Fruit fly (Drosophila melanogaster) whole organism, embryonic: Measurements from ENCODE around the gene apolpp.
A peak's percentile ranks its signal among the peaks of the same experiment; 100 is the strongest.

ENCODE experiments used
- Aef1 ChIP-seq: fragments of 200-800 bp; sonication (Bioruptor generic); IDR thresholded peaks from 3 replicates; pipeline ENCODE4 v1.3.6; 2022; ENCODE audit warnings: missing biosample characterization, missing genetic modification characterization
- B-H1 ChIP-seq: fragments of 200-800 bp; sonication (Bioruptor generic); IDR thresholded peaks from 3 replicates; pipeline ENCODE4 v1.3.6; 2022; ENCODE audit warnings: missing biosample characterization, missing genetic modification characterization
- BEAF-32 ChIP-seq: fragments of 200-800 bp; sonication (Bioruptor generic); optimal IDR thresholded peaks from 3 replicates; lab custom pipeline; 2017; ENCODE audit warnings: missing biosample characterization, missing genetic modification characterization, mild to moderate bottlenecking, moderate library complexity, missing genetic modification reagents
- CG10321 ChIP-seq: fragments of 200-800 bp; sonication (Bioruptor generic); IDR thresholded peaks from 2 replicates; pipeline ENCODE4 v1.3.6; 2022; ENCODE audit warnings: missing biosample characterization, missing genetic modification characterization
- CG11085 ChIP-seq: fragments of 200-800 bp; sonication (Bioruptor generic); IDR thresholded peaks from 2 replicates; pipeline ENCODE4 v1.3.6; 2022; ENCODE audit warnings: missing biosample characterization, missing genetic modification characterization
- CG11560 ChIP-seq: fragments of 200-800 bp; sonication (Bioruptor generic); IDR thresholded peaks from 3 replicates; pipeline ENCODE4 v1.3.6; 2022; ENCODE audit warnings: missing biosample characterization, missing genetic modification characterization
- CG1647 ChIP-seq: fragments of 200-800 bp; sonication (Bioruptor generic); optimal IDR thresholded peaks from 3 replicates; lab custom pipeline; 2016; ENCODE audit warnings: missing biosample characterization, missing genetic modification characterization
- CG17328 ChIP-seq: fragments of 200-800 bp; sonication (Bioruptor generic); IDR thresholded peaks from 2 replicates; pipeline ENCODE4 v1.3.6; 2022; ENCODE audit warnings: missing biosample characterization, missing genetic modification characterization
- CG17361 ChIP-seq: fragments of 200-800 bp; sonication (Bioruptor generic); IDR thresholded peaks from 3 replicates; pipeline ENCODE4 v1.3.6; 2022; ENCODE audit warnings: missing biosample characterization, missing genetic modification characterization
- CG18262 ChIP-seq: fragments of 200-800 bp; optimal IDR thresholded peaks from 3 replicates; lab custom pipeline; 2019; ENCODE audit warnings: missing biosample characterization, mild to moderate bottlenecking, missing genetic modification characterization, moderate library complexity
- CG18476 ChIP-seq: fragments of 200-800 bp; sonication (Bioruptor generic); optimal IDR thresholded peaks from 2 replicates; lab custom pipeline; 2016; ENCODE audit warnings: missing biosample characterization, mild to moderate bottlenecking, missing genetic modification characterization
- CG2199 ChIP-seq: fragments of 200-800 bp; sonication (Bioruptor generic); IDR thresholded peaks from 3 replicates; pipeline ENCODE4 v1.3.6; 2022; ENCODE audit warnings: missing biosample characterization, missing genetic modification characterization
- CG30403 ChIP-seq: fragments of 200-800 bp; sonication (Bioruptor generic); optimal IDR thresholded peaks from 3 replicates; lab custom pipeline; 2016; ENCODE audit warnings: missing biosample characterization, missing genetic modification characterization
- CG4424 ChIP-seq: fragments of 200-800 bp; sonication (Bioruptor generic); optimal IDR thresholded peaks from 3 replicates; lab custom pipeline; 2016; ENCODE audit warnings: missing biosample characterization, missing genetic modification characterization
- CG5180 ChIP-seq: fragments of 200-800 bp; sonication (Bioruptor generic); optimal IDR thresholded peaks from 3 replicates; lab custom pipeline; 2017; ENCODE audit warnings: missing biosample characterization, missing genetic modification characterization, mild to moderate bottlenecking, moderate library complexity, missing genetic modification reagents
- D19A ChIP-seq: fragments of 200-800 bp; optimal IDR thresholded peaks from 3 replicates; lab custom pipeline; 2019; ENCODE audit warnings: missing biosample characterization, mild to moderate bottlenecking, missing genetic modification characterization, moderate library complexity
- HLHmδ ChIP-seq: fragments of 200-800 bp; sonication (Bioruptor generic); optimal IDR thresholded peaks from 2 replicates; lab custom pipeline; 2018; ENCODE audit warnings: missing biosample characterization, mild to moderate bottlenecking, missing genetic modification characterization, moderate library complexity
- Jarid2 ChIP-seq: fragments of 200-800 bp; sonication (Bioruptor generic); optimal IDR thresholded peaks from 3 replicates; lab custom pipeline; 2017; ENCODE audit warnings: mild to moderate bottlenecking, missing biosample characterization, missing genetic modification reagents, missing genetic modification characterization
- Nf-YA ChIP-seq: fragments of 200-800 bp; sonication (Bioruptor generic); IDR thresholded peaks from 2 replicates; pipeline ENCODE4 v1.3.6; 2022; ENCODE audit warnings: missing biosample characterization, missing genetic modification characterization
- Nf-YB ChIP-seq: fragments of 200-800 bp; sonication (Bioruptor generic); optimal IDR thresholded peaks from 3 replicates; lab custom pipeline; 2019; ENCODE audit warnings: missing biosample characterization, mild to moderate bottlenecking, missing genetic modification characterization, moderate library complexity
- Nf-YC ChIP-seq: fragments of 200-800 bp; optimal IDR thresholded peaks from 3 replicates; lab custom pipeline; 2019; ENCODE audit warnings: missing biosample characterization, mild to moderate bottlenecking, missing genetic modification characterization, moderate library complexity
- Ptx1 ChIP-seq: fragments of 200-800 bp; sonication (Bioruptor generic); IDR thresholded peaks from 2 replicates; pipeline ENCODE4 v1.3.6; 2022; ENCODE audit warnings: missing biosample characterization, missing genetic modification characterization
- Ravus ChIP-seq: fragments of 200-800 bp; sonication (Bioruptor generic); IDR thresholded peaks from 2 replicates; pipeline ENCODE4 v1.3.6; 2022; ENCODE audit warnings: missing biosample characterization, missing genetic modification characterization
- bbx ChIP-seq: fragments of 200-800 bp; sonication (Bioruptor generic); IDR thresholded peaks from 2 replicates; pipeline ENCODE4 v1.3.6; 2022; ENCODE audit warnings: missing biosample characterization, missing genetic modification characterization; ENCODE audit not compliant: partially characterized antibody
- cg ChIP-seq: fragments of 200-800 bp; sonication (Bioruptor generic); optimal IDR thresholded peaks from 3 replicates; lab custom pipeline; 2019; ENCODE audit warnings: missing biosample characterization, mild to moderate bottlenecking, missing genetic modification characterization, moderate library complexity
- chn ChIP-seq: fragments of 200-800 bp; sonication (Bioruptor generic); optimal IDR thresholded peaks from 2 replicates; lab custom pipeline; 2016; ENCODE audit warnings: missing biosample characterization, missing genetic modification characterization
- dmrt11E ChIP-seq: fragments of 200-800 bp; sonication (Bioruptor generic); optimal IDR thresholded peaks from 3 replicates; lab custom pipeline; 2018; ENCODE audit warnings: missing biosample characterization, mild to moderate bottlenecking, missing genetic modification characterization, moderate library complexity
- ems ChIP-seq: fragments of 200-800 bp; sonication (Bioruptor generic); optimal IDR thresholded peaks from 3 replicates; lab custom pipeline; 2016; ENCODE audit warnings: missing biosample characterization, missing genetic modification characterization
- exex ChIP-seq: fragments of 200-800 bp; sonication (Bioruptor generic); optimal IDR thresholded peaks from 4 replicates; lab custom pipeline; 2018; ENCODE audit warnings: missing biosample characterization, mild to moderate bottlenecking, missing genetic modification characterization, moderate library complexity
- gem ChIP-seq: fragments of 200-800 bp; sonication (Bioruptor generic); optimal IDR thresholded peaks from 2 replicates; lab custom pipeline; 2019; ENCODE audit warnings: missing biosample characterization, mild to moderate bottlenecking, missing genetic modification characterization, moderate library complexity
- lola ChIP-seq, 3 experiments: fragments of >200 bp in 2 of 3; fragments of 200-800 bp in 1 of 3; sonication (Bioruptor generic) in 1 of 3; optimal IDR thresholded peaks; 2 replicates each; lab custom pipeline; 2017 to 2019; ENCODE audit warnings: missing biosample characterization in 3 of 3, missing genetic modification characterization in 3 of 3, mild to moderate bottlenecking in 1 of 3, moderate library complexity in 1 of 3
- pho ChIP-seq: fragments of 200-800 bp; sonication (Bioruptor generic); optimal IDR thresholded peaks from 2 replicates; lab custom pipeline; 2016; ENCODE audit warnings: missing biosample characterization, missing genetic modification characterization
- prd ChIP-seq, 3 experiments: fragments of >200 bp in 2 of 3; fragments of 200-800 bp in 1 of 3; sonication (Bioruptor generic) in 1 of 3; optimal IDR thresholded peaks in 2 of 3; IDR thresholded peaks in 1 of 3; 2 replicates in 2 of 3; 3 replicates in 1 of 3; pipeline versions ENCODE4 v1.3.6 to Lab custom; 2017 to 2022; ENCODE audit warnings: missing biosample characterization in 1 of 3, missing genetic modification characterization in 1 of 3
- rib ChIP-seq: fragments of 200-800 bp; sonication (Bioruptor generic); IDR thresholded peaks from 2 replicates; pipeline ENCODE4 v1.3.6; 2022; ENCODE audit warnings: missing biosample characterization, missing genetic modification characterization
- sc ChIP-seq, 3 experiments: fragments of >200 bp in 2 of 3; fragments of 200-800 bp in 1 of 3; sonication (Bioruptor generic) in 1 of 3; optimal IDR thresholded peaks; 2 replicates in 2 of 3; 3 replicates in 1 of 3; lab custom pipeline; 2017; ENCODE audit warnings: mild to moderate bottlenecking in 1 of 3, missing biosample characterization in 1 of 3, missing genetic modification characterization in 1 of 3, missing genetic modification reagents in 1 of 3
- sens ChIP-seq: fragments of 200-800 bp; sonication (Bioruptor generic); peaks from one replicate; lab custom pipeline; 2016; ENCODE audit warnings: missing biosample characterization, missing genetic modification characterization
- tna ChIP-seq: fragments of 200-800 bp; sonication (Bioruptor generic); IDR thresholded peaks from 2 replicates; pipeline ENCODE4 v1.3.6; 2022; ENCODE audit warnings: missing biosample characterization, missing genetic modification characterization; ENCODE audit not compliant: partially characterized antibody
- tup ChIP-seq: fragments of 200-800 bp; sonication (Bioruptor generic); optimal IDR thresholded peaks from 2 replicates; lab custom pipeline; 2016; ENCODE audit warnings: missing biosample characterization, mild to moderate bottlenecking, missing genetic modification characterization, moderate library complexity
- zf30C ChIP-seq: fragments of 200-800 bp; sonication (Bioruptor generic); optimal IDR thresholded peaks from 3 replicates; lab custom pipeline; 2018; ENCODE audit warnings: missing biosample characterization, mild to moderate bottlenecking, missing genetic modification characterization
- zfh2 ChIP-seq: fragments of 200-800 bp; sonication (Bioruptor generic); optimal IDR thresholded peaks from 2 replicates; lab custom pipeline; 2016; ENCODE audit warnings: missing biosample characterization, missing genetic modification characterization

Gene apolpp

dm6 chr4:1093446-1093845 lies 32.7 kb downstream of the apolpp start:
- TF ChIP-seq CG2199 (GFP tag; lab: Robert Waterston, UW) (peak; percentile 12; the same call in 1 of the 3 replicates), CG10321 (no peak), HLHmδ (GFP tag; lab: Kevin White, UChicago) (no peak), gem (tag; lab: Kevin White, UChicago) (peak; percentile 52), exex (tag; lab: Kevin White, UChicago) (no peak), Ravus (no peak), CG18262 (tag; lab: Kevin White, UChicago) (peak; percentile 51), sens (peak; percentile 84), CG30403 (GFP tag; lab: Kevin White, UChicago) (peak; percentile 5), ems (GFP tag; lab: Kevin White, UChicago) (no peak), D19A (tag; lab: Kevin White, UChicago) (peak; percentile 54), CG11560 (no peak), pho (GFP tag; lab: Kevin White, UChicago) (no peak), sc (optimal IDR thresholded peaks at IDR 0.05; lab: Kevin White, UChicago) (no peak), sc (GFP tag; optimal IDR thresholded peaks at IDR 0.05; lab: Kevin White, UChicago) (peak; percentile 19), Nf-YB (peak; percentile 20), dmrt11E (tag; lab: Kevin White, UChicago) (peak; percentile 53), chn (GFP tag; lab: Kevin White, UChicago) (no peak), CG17361 (GFP tag; lab: Robert Waterston, UW) (peak; percentile 55; the same call in 2 of the 3 replicates), zf30C (GFP tag; lab: Kevin White, UChicago) (peak; percentile 53), CG4424 (GFP tag; lab: Kevin White, UChicago) (peak; percentile 21), Nf-YC (tag; lab: Kevin White, UChicago) (peak; percentile 8), lola (GFP tag; optimal IDR thresholded peaks at IDR 0.05; lab: Kevin White, UChicago) (peak in 1 of 3 experiments; percentile 44)

dm6 chr4:1097608-1098262 lies 37.0 kb downstream of the apolpp start:
- TF ChIP-seq CG2199 (GFP tag; lab: Robert Waterston, UW): peak; percentile 76; the same call in 2 of the 3 replicates
- peak; percentile 79 for TF ChIP-seq Nf-YA (GFP tag; lab: Robert Waterston, UW)
- no peak for TF ChIP-seq Aef1
- TF ChIP-seq Nf-YC (tag; lab: Kevin White, UChicago): peak; percentile 98
- TF ChIP-seq bbx (GFP tag; lab: Robert Waterston, UW): no peak
- no peak for TF ChIP-seq B-H1 (GFP tag; lab: Robert Waterston, UW)
- TF ChIP-seq CG10321: peak; percentile 85
- TF ChIP-seq CG11085 (GFP tag; lab: Robert Waterston, UW): no peak
- no peak for TF ChIP-seq rib (GFP tag; lab: Robert Waterston, UW)
- peak; percentile 99 for TF ChIP-seq Nf-YB
- peak; percentile 24 for TF ChIP-seq Jarid2 (GFP tag; lab: Kevin White, UChicago)

dm6 chr4:1106114-1106513 lies 45.3 kb downstream of the apolpp start:
- TF ChIP-seq CG11085 (GFP tag; lab: Robert Waterston, UW): no peak
- TF ChIP-seq CG2199 (GFP tag; lab: Robert Waterston, UW): peak; percentile 94
- TF ChIP-seq, all 482 proteins: peak for 1

dm6 chr4:1112867-1113769 lies 52.3 kb downstream of the apolpp start:
- peak; percentile 84 for TF ChIP-seq tup (GFP tag; lab: Kevin White, UChicago)
- peak; percentile 56 for TF ChIP-seq rib (GFP tag; lab: Robert Waterston, UW)
- TF ChIP-seq CG17328 (GFP tag; lab: Robert Waterston, UW): peak; percentile 94; the same call in 1 of the 2 replicates
- peak; percentile 96; the same call in 2 of the 3 replicates for TF ChIP-seq CG17361 (GFP tag; lab: Robert Waterston, UW)
- TF ChIP-seq Ptx1 (GFP tag; lab: Robert Waterston, UW): no peak
- TF ChIP-seq CG5180: peak; percentile 79
- TF ChIP-seq CG18476: peak; percentile 88
- peak; percentile 15 for TF ChIP-seq BEAF-32 (GFP tag; lab: Kevin White, UChicago)
- no peak for TF ChIP-seq tna (GFP tag; lab: Robert Waterston, UW)
- TF ChIP-seq zfh2 (GFP tag; lab: Kevin White, UChicago): peak; percentile 87
- TF ChIP-seq CG1647 (GFP tag; lab: Kevin White, UChicago): peak; percentile 88
- no peak for TF ChIP-seq prd (optimal IDR thresholded peaks at IDR 0.05; lab: Kevin White, UChicago)
- TF ChIP-seq prd (GFP tag; IDR thresholded peaks at IDR 0.05; lab: Robert Waterston, UW): no peak; the same call in 2 of the 3 replicates
- TF ChIP-seq cg (GFP tag; lab: Kevin White, UChicago): no peak
